Fruit fly (Drosophila melanogaster) whole organism, prepupa: ENCODE data around the gene CG11694.

Experiments used
- Blimp-1 ChIP-seq: fragments of 200-800 bp; sonication (Bioruptor generic); optimal IDR thresholded peaks from 3 replicates; lab custom pipeline; 2017; ENCODE audit warnings: missing biosample characterization, missing genetic modification characterization, mild to moderate bottlenecking, moderate library complexity, missing genetic modification reagents
- CG11294 ChIP-seq: fragments of 200-800 bp; sonication (Bioruptor generic); IDR thresholded peaks from 2 replicates; pipeline ENCODE4 v1.3.6; 2022; ENCODE audit warnings: missing biosample characterization, missing genetic modification characterization
- CG11902 ChIP-seq: fragments of 200-800 bp; sonication (Bioruptor generic); optimal IDR thresholded peaks from 3 replicates; lab custom pipeline; 2016; ENCODE audit warnings: missing biosample characterization, missing genetic modification characterization
- CG31627 ChIP-seq: fragments of 200-800 bp; sonication (Bioruptor generic); optimal IDR thresholded peaks from 3 replicates; lab custom pipeline; 2016; ENCODE audit warnings: missing biosample characterization, missing genetic modification characterization
- CG32006 ChIP-seq: fragments of 200-800 bp; sonication (Bioruptor generic); optimal IDR thresholded peaks from 3 replicates; lab custom pipeline; 2017; ENCODE audit warnings: missing biosample characterization, mild to moderate bottlenecking, missing genetic modification characterization
- CG34406 ChIP-seq: fragments of 200-800 bp; sonication (Bioruptor generic); optimal IDR thresholded peaks from 3 replicates; lab custom pipeline; 2016; ENCODE audit warnings: missing biosample characterization, missing genetic modification characterization
- CG3919 ChIP-seq: fragments of 200-800 bp; sonication (Bioruptor generic); optimal IDR thresholded peaks from 3 replicates; lab custom pipeline; 2016; ENCODE audit warnings: missing biosample characterization, missing genetic modification characterization
- CG4318 ChIP-seq: fragments of 200-800 bp; sonication (Bioruptor generic); optimal IDR thresholded peaks from 3 replicates; lab custom pipeline; 2017; ENCODE audit warnings: missing biosample characterization, mild to moderate bottlenecking, missing genetic modification characterization
- CG6276 ChIP-seq: fragments of 200-800 bp; sonication (Bioruptor generic); optimal IDR thresholded peaks from 2 replicates; lab custom pipeline; 2017; ENCODE audit warnings: missing biosample characterization, mild to moderate bottlenecking, missing genetic modification characterization
- CG6792 ChIP-seq: fragments of 200-800 bp; sonication (Bioruptor generic); optimal IDR thresholded peaks from 3 replicates; lab custom pipeline; 2016; ENCODE audit warnings: missing biosample characterization, missing genetic modification characterization
- CG6808 ChIP-seq: fragments of 200-800 bp; sonication (Bioruptor generic); optimal IDR thresholded peaks from 3 replicates; lab custom pipeline; 2017; ENCODE audit warnings: missing biosample characterization, missing genetic modification characterization, mild to moderate bottlenecking, moderate library complexity, missing genetic modification reagents
- CG8632 ChIP-seq: fragments of 200-800 bp; sonication (Bioruptor generic); optimal IDR thresholded peaks from 3 replicates; lab custom pipeline; 2016; ENCODE audit warnings: missing biosample characterization, missing genetic modification characterization
- Eip78C ChIP-seq: fragments of 200-800 bp; sonication (Bioruptor generic); peaks from one replicate; lab custom pipeline; 2016; ENCODE audit warnings: missing biosample characterization, missing genetic modification characterization
- Eip93F ChIP-seq: fragments of 200-800 bp; sonication (Bioruptor generic); optimal IDR thresholded peaks from 2 replicates; lab custom pipeline; 2016; ENCODE audit warnings: missing biosample characterization, mild to moderate bottlenecking, missing genetic modification characterization
- Gug ChIP-seq: fragments of 200-800 bp; sonication (Bioruptor generic); IDR thresholded peaks from 2 replicates; pipeline ENCODE4 v1.3.6; 2022; ENCODE audit warnings: missing biosample characterization, missing genetic modification characterization
- Hr4 ChIP-seq: fragments of 200-800 bp; sonication (Bioruptor generic); optimal IDR thresholded peaks from 3 replicates; lab custom pipeline; 2016; ENCODE audit warnings: missing biosample characterization, missing genetic modification characterization
- Met ChIP-seq: fragments of 200-800 bp; sonication (Bioruptor generic); optimal IDR thresholded peaks from 3 replicates; lab custom pipeline; 2016; ENCODE audit warnings: missing biosample characterization, missing genetic modification characterization
- OdsH ChIP-seq: fragments of 200-800 bp; sonication (Bioruptor generic); optimal IDR thresholded peaks from 3 replicates; lab custom pipeline; 2016; ENCODE audit warnings: missing biosample characterization, missing genetic modification characterization
- Smox ChIP-seq: fragments of 200-800 bp; sonication (Bioruptor generic); optimal IDR thresholded peaks from 3 replicates; lab custom pipeline; 2016; ENCODE audit warnings: missing biosample characterization, missing genetic modification characterization
- Sox102F ChIP-seq: fragments of 200-800 bp; sonication (Bioruptor generic); optimal IDR thresholded peaks from 2 replicates; lab custom pipeline; 2016; ENCODE audit warnings: missing biosample characterization, mild to moderate bottlenecking, missing genetic modification characterization
- Sox14 ChIP-seq: fragments of 200-800 bp; sonication (Bioruptor generic); optimal IDR thresholded peaks from 3 replicates; lab custom pipeline; 2016; ENCODE audit warnings: missing biosample characterization, missing genetic modification characterization
- cyc ChIP-seq: fragments of 200-800 bp; sonication (Bioruptor generic); optimal IDR thresholded peaks from 3 replicates; lab custom pipeline; 2016; ENCODE audit warnings: missing biosample characterization, missing genetic modification characterization
- dac ChIP-seq: fragments of 200-800 bp; sonication (Bioruptor generic); optimal IDR thresholded peaks from 2 replicates; lab custom pipeline; 2017; ENCODE audit warnings: missing biosample characterization, mild to moderate bottlenecking, missing genetic modification characterization
- dsx ChIP-seq: fragments of 200-800 bp; optimal IDR thresholded peaks from 3 replicates; lab custom pipeline; 2019; ENCODE audit warnings: missing biosample characterization, mild to moderate bottlenecking, missing genetic modification characterization, moderate library complexity; ENCODE audit not compliant: poor library complexity, severe bottlenecking
- eg ChIP-seq: fragments of 200-800 bp; sonication (Bioruptor generic); IDR thresholded peaks from 3 replicates; pipeline ENCODE4 v1.3.6; 2022; ENCODE audit warnings: missing biosample characterization, missing genetic modification characterization
- fkh ChIP-seq: fragments of 200-800 bp; sonication (Bioruptor generic); optimal IDR thresholded peaks from 3 replicates; lab custom pipeline; 2017; ENCODE audit warnings: missing biosample characterization, mild to moderate bottlenecking, missing genetic modification characterization, moderate library complexity
- lz ChIP-seq: fragments of 200-800 bp; sonication (Bioruptor generic); optimal IDR thresholded peaks from 3 replicates; lab custom pipeline; 2016; ENCODE audit warnings: missing biosample characterization, missing genetic modification characterization
- net ChIP-seq: fragments of 200-800 bp; sonication (Bioruptor generic); optimal IDR thresholded peaks from 3 replicates; lab custom pipeline; 2016; ENCODE audit warnings: missing biosample characterization, missing genetic modification characterization
- pdm3 ChIP-seq: fragments of 200-800 bp; sonication (Bioruptor generic); optimal IDR thresholded peaks from 3 replicates; lab custom pipeline; 2016; ENCODE audit warnings: missing biosample characterization, missing genetic modification characterization
- svp ChIP-seq: fragments of 200-800 bp; sonication (Bioruptor generic); peaks from one replicate; lab custom pipeline; 2016; ENCODE audit warnings: missing biosample characterization, missing genetic modification characterization
- vri ChIP-seq: fragments of 200-800 bp; sonication (Bioruptor generic); optimal IDR thresholded peaks from 3 replicates; lab custom pipeline; 2016; ENCODE audit warnings: missing biosample characterization, mild to moderate bottlenecking, missing genetic modification characterization

CG11694 gene

dm6 chr3R:8333768-8334470 is 22.0 kb upstream of the CG11694 start, which contains the start of gene Poxm (continued):
- TF ChIP-seq dsx (GFP tag; lab: Kevin White, UChicago) (peak; percentile 95), CG11294 (GFP tag; lab: Robert Waterston, UW) (peak; percentile 87), CG3919 (GFP tag; lab: Kevin White, UChicago) (peak; percentile 98), lz (GFP tag; lab: Kevin White, UChicago) (peak; percentile 95), CG32006 (GFP tag; lab: Kevin White, UChicago) (peak; percentile 99), cyc (GFP tag; lab: Kevin White, UChicago) (peak; percentile 93), OdsH (GFP tag; lab: Kevin White, UChicago) (peak; percentile 98), Eip93F (peak; percentile 24), CG6792 (peak; percentile 96), CG4318 (GFP tag; lab: Kevin White, UChicago) (peak; percentile 98)

DNA sequence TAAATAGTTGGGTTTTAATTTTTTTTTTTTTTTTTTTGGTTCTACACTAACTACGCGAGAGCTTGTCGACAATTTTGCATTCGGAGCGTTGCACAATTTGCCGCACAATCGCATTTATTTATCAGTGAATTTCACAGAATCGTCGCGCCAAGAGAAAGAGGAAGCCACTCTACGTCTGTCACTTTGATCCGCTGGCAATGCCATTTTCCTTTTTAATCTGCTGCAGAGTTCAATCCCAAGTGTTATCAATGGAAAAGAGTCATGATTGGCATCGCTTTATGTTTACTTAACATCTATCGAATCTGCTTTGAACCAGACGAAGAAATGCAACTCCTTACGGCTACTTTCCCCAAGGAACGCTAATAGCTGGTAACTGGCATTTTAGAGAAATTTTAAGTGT is 17.7 kb upstream of the CG11694 start:
- TF ChIP-seq dsx (GFP tag; lab: Kevin White, UChicago) (peak; percentile 54), CG32006 (GFP tag; lab: Kevin White, UChicago) (no peak), CG11294 (GFP tag; lab: Robert Waterston, UW) (no peak), svp (GFP tag; lab: Kevin White, UChicago) (peak; percentile 99)

dm6 chr3R:8327967-8328789 is 16.2 kb upstream of the CG11694 start:
- no peak for TF ChIP-seq vri
- peak; percentile 93 for TF ChIP-seq dsx (GFP tag; lab: Kevin White, UChicago)
- peak; percentile 62 for TF ChIP-seq svp (GFP tag; lab: Kevin White, UChicago)

DNA sequence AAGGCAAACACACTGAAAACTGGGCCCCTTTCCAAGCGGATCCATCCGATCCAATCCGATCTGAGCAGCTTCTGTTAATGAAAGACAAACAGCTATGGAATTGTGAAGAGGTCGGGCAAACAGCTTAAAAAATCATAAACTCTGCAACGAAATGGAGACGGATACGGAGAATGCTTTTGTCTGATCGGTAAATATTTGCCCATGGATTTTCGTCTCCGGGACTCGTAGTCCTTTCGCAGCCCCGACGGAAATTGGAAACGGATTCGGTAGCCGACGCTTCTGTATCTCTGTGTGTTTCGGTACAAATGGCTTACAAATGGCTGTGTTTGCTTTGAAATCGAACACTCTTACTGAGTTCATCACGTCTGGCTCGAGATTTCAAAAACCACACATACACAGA is 14.9 kb upstream of the CG11694 start:
- no peak for TF ChIP-seq pdm3 (GFP tag; lab: Kevin White, UChicago)
- TF ChIP-seq fkh (GFP tag; lab: Kevin White, UChicago) = peak; percentile 33
- TF ChIP-seq Smox (GFP tag; lab: Kevin White, UChicago) = no peak

DNA sequence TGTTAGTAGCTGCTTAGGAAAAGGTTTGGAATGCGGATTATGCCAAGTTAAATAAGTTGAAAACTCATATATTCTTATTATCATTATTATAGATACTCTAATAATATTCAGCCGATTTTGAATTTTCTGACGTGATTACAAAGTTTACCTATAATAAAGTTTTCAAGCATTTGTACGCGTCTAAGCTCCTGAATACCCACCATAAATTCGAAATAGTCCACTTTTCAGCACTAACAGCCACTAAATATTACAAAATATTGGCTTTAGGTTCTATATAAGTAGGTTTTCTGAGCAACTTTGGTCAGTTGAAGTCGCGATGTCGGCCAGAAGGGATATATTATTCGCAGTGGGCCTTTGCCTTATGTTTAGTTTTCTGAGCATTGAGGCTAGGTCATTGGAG is 12.1 kb upstream of the CG11694 start, which contains the start of gene CG7443:
TSS of gene CG7443 (plus strand) at position 301 of the 400 bp plus-strand sequence.
- TF ChIP-seq Sox102F = no peak
- TF ChIP-seq Gug (GFP tag; lab: Robert Waterston, UW) = no peak
- TF ChIP-seq CG11902 (GFP tag; lab: Kevin White, UChicago) = no peak
- no peak for TF ChIP-seq Hr4 (GFP tag; lab: Kevin White, UChicago)
- TF ChIP-seq Blimp-1 (GFP tag; lab: Kevin White, UChicago) = no peak
- no peak for TF ChIP-seq fkh (GFP tag; lab: Kevin White, UChicago)
- no peak for TF ChIP-seq net (GFP tag; lab: Kevin White, UChicago)
- TF ChIP-seq CG34406 (GFP tag; lab: Kevin White, UChicago) = no peak
- no peak for TF ChIP-seq Eip78C (GFP tag; lab: Kevin White, UChicago)
- no peak for TF ChIP-seq CG6808
- no peak for TF ChIP-seq CG6276 (GFP tag; lab: Kevin White, UChicago)
- TF ChIP-seq CG8632 (GFP tag; lab: Kevin White, UChicago) = no peak

dm6 chr3R:8321447-8321846 is 9.5 kb upstream of the CG11694 start, which contains the start of gene Or85a:
Gene Or85a (plus strand): TSS chr3R:8321747.
- TF ChIP-seq CG3919 (GFP tag; lab: Kevin White, UChicago) (no peak), Met (GFP tag; lab: Kevin White, UChicago) (no peak), eg (GFP tag; lab: Robert Waterston, UW) (no peak), dac (no peak), Hr4 (GFP tag; lab: Kevin White, UChicago) (no peak), CG34406 (GFP tag; lab: Kevin White, UChicago) (no peak), CG6808 (no peak), fkh (GFP tag; lab: Kevin White, UChicago) (no peak), Sox14 (GFP tag; lab: Kevin White, UChicago) (no peak), CG31627 (no peak), Gug (GFP tag; lab: Robert Waterston, UW) (no peak)
